Worm (Caenorhabditis elegans): Measurements from ENCODE around the gene srd-63.

ce11 chrV:16424428-16424827 is 30.8 kb upstream of the srd-63 start, which contains the start of gene srw-29:
- TF ChIP-seq him-1 (tag; optimal IDR thresholded peaks at IDR 0.05), result no peak
- TF ChIP-seq W03F9.2 (tag; optimal IDR thresholded peaks at IDR 0.05), result no peak

All from whole organism, L4/young adult.